Worm (Caenorhabditis elegans) whole organism, L3 larva: ENCODE results near the gene pbs-6.
A peak's percentile ranks its signal among the peaks of the same experiment; 100 is the strongest.

Source experiments
- R02D3.7 ChIP-seq: fragments of 150-350 bp; optimal IDR thresholded peaks from 2 replicates; lab custom pipeline; 2014; ENCODE audit warnings: missing biosample characterization, missing genetic modification characterization
- ZK546.5 ChIP-seq: sonication (generic microtip); optimal IDR thresholded peaks from 2 replicates; lab custom pipeline; 2017; ENCODE audit warnings: missing biosample characterization, missing genetic modification characterization
- aly-2 ChIP-seq: fragments of 150-350 bp; optimal IDR thresholded peaks from 2 replicates; lab custom pipeline; 2014; ENCODE audit warnings: missing biosample characterization, missing genetic modification characterization
- ama-1 ChIP-seq: fragments of 150-350 bp; optimal IDR thresholded peaks from 2 replicates; lab custom pipeline; 2018
- ceh-28 ChIP-seq: fragments of 150-350 bp; optimal IDR thresholded peaks from 2 replicates; lab custom pipeline; 2014; ENCODE audit warnings: missing biosample characterization, missing genetic modification reagents, missing genetic modification characterization
- ceh-82 ChIP-seq: fragments of 150-350 bp; optimal IDR thresholded peaks from 2 replicates; lab custom pipeline; 2014; ENCODE audit warnings: missing biosample characterization, missing genetic modification characterization
- ceh-9 ChIP-seq: sonication (generic microtip); optimal IDR thresholded peaks from 2 replicates; lab custom pipeline; 2018; ENCODE audit warnings: missing biosample characterization, missing genetic modification characterization
- daf-12 ChIP-seq: fragments of 150-350 bp; optimal IDR thresholded peaks from 2 replicates; lab custom pipeline; 2014; ENCODE audit warnings: missing biosample characterization, missing genetic modification reagents, missing genetic modification characterization
- egl-27 ChIP-seq: sonication (generic microtip); optimal IDR thresholded peaks from 4 replicates; lab custom pipeline; 2017; ENCODE audit warnings: missing biosample characterization, missing genetic modification reagents, missing genetic modification characterization
- egl-5 ChIP-seq: fragments of 150-350 bp; optimal IDR thresholded peaks from 2 replicates; lab custom pipeline; 2017; ENCODE audit warnings: missing biosample characterization, missing genetic modification reagents, missing genetic modification characterization, inconsistent platforms
- elt-1 ChIP-seq: fragments of 150-350 bp; optimal IDR thresholded peaks from 2 replicates; lab custom pipeline; 2014; ENCODE audit warnings: missing biosample characterization, missing genetic modification characterization
- elt-2 ChIP-seq: sonication (generic microtip); optimal IDR thresholded peaks from 2 replicates; lab custom pipeline; 2016; ENCODE audit warnings: missing genetic modification reagents, mild to moderate bottlenecking, missing genetic modification characterization, missing compliant biosample characterization
- elt-3 ChIP-seq, 3 experiments: fragments of 150-350 bp in 1 of 3; sonication (generic microtip) in 2 of 3; optimal IDR thresholded peaks; 2 replicates in 2 of 3; 4 replicates in 1 of 3; lab custom pipeline; 2014 to 2017; ENCODE audit warnings: missing biosample characterization in 3 of 3, missing genetic modification characterization in 3 of 3
- eor-1 ChIP-seq, 2 experiments: fragments of 150-350 bp; optimal IDR thresholded peaks; 2 replicates each; lab custom pipeline; 2014 to 2018; ENCODE audit warnings: missing biosample characterization in 2 of 2, missing genetic modification characterization in 2 of 2
- fkh-10 ChIP-seq: sonication (generic microtip); optimal IDR thresholded peaks from 2 replicates; lab custom pipeline; 2017; ENCODE audit warnings: missing biosample characterization, missing genetic modification reagents, missing genetic modification characterization
- fkh-2 ChIP-seq: fragments of 150-350 bp; optimal IDR thresholded peaks from 2 replicates; lab custom pipeline; 2014; ENCODE audit warnings: missing biosample characterization, missing genetic modification reagents, missing genetic modification characterization
- hmg-11 ChIP-seq: sonication (generic microtip); optimal IDR thresholded peaks from 2 replicates; lab custom pipeline; 2016; ENCODE audit warnings: missing genetic modification characterization, missing compliant biosample characterization
- jun-1 ChIP-seq: fragments of 150-350 bp; optimal IDR thresholded peaks from 2 replicates; lab custom pipeline; 2014; ENCODE audit warnings: missing biosample characterization, missing genetic modification reagents, missing genetic modification characterization
- lin-15B ChIP-seq: fragments of 150-350 bp; optimal IDR thresholded peaks from 2 replicates; lab custom pipeline; 2014; ENCODE audit warnings: missing biosample characterization, missing genetic modification characterization
- lin-39 ChIP-seq: fragments of 150-350 bp; optimal IDR thresholded peaks from 2 replicates; lab custom pipeline; 2018; ENCODE audit warnings: missing biosample characterization, missing genetic modification reagents, missing genetic modification characterization
- mdl-1 ChIP-seq: fragments of 150-350 bp; optimal IDR thresholded peaks from 2 replicates; lab custom pipeline; 2014; ENCODE audit warnings: missing biosample characterization, missing genetic modification characterization
- mml-1 ChIP-seq: fragments of 150-350 bp; sonication (generic microtip); optimal IDR thresholded peaks from 3 replicates; lab custom pipeline; 2014; ENCODE audit warnings: missing biosample characterization, missing genetic modification characterization
- nfya-1 ChIP-seq: sonication (generic microtip); optimal IDR thresholded peaks from 2 replicates; lab custom pipeline; 2017; ENCODE audit warnings: missing genetic modification characterization, mild to moderate bottlenecking, missing compliant biosample characterization, antibody characterized with exemption, moderate library complexity; ENCODE audit not compliant: insufficient read depth
- nhr-12 ChIP-seq: fragments of 150-350 bp; optimal IDR thresholded peaks from 2 replicates; lab custom pipeline; 2014; ENCODE audit warnings: missing biosample characterization, missing genetic modification characterization
- nhr-23 ChIP-seq: fragments of 150-350 bp; optimal IDR thresholded peaks from 2 replicates; lab custom pipeline; 2014; ENCODE audit warnings: missing biosample characterization, missing genetic modification reagents, missing genetic modification characterization
- nhr-237 ChIP-seq: fragments of 150-350 bp; optimal IDR thresholded peaks from 2 replicates; lab custom pipeline; 2014; ENCODE audit warnings: missing biosample characterization, missing genetic modification characterization
- nhr-25 ChIP-seq: sonication (generic microtip); optimal IDR thresholded peaks from 2 replicates; lab custom pipeline; 2017; ENCODE audit warnings: missing biosample characterization, missing genetic modification characterization
- nhr-28 ChIP-seq: fragments of 150-350 bp; optimal IDR thresholded peaks from 2 replicates; lab custom pipeline; 2014; ENCODE audit warnings: missing biosample characterization, missing genetic modification characterization
- nhr-67 ChIP-seq: fragments of 150-350 bp; optimal IDR thresholded peaks from 2 replicates; lab custom pipeline; 2014; ENCODE audit warnings: missing biosample characterization, missing genetic modification characterization
- nhr-77 ChIP-seq: fragments of 150-350 bp; optimal IDR thresholded peaks from 2 replicates; lab custom pipeline; 2014; ENCODE audit warnings: missing biosample characterization, missing genetic modification characterization
- pha-4 ChIP-seq: fragments of 150-350 bp; optimal IDR thresholded peaks from 2 replicates; lab custom pipeline; 2014; ENCODE audit warnings: missing biosample characterization, missing genetic modification reagents, missing genetic modification characterization
- pqm-1 ChIP-seq: fragments of 150-350 bp; optimal IDR thresholded peaks from 2 replicates; lab custom pipeline; 2017; ENCODE audit warnings: missing biosample characterization, missing genetic modification characterization, inconsistent platforms
- sea-2 ChIP-seq: fragments of 150-350 bp; sonication (generic microtip); optimal IDR thresholded peaks from 4 replicates; lab custom pipeline; 2014; ENCODE audit warnings: missing biosample characterization, missing genetic modification reagents, missing genetic modification characterization
- skn-1 ChIP-seq: fragments of 150-350 bp; optimal IDR thresholded peaks from 2 replicates; lab custom pipeline; 2014; ENCODE audit warnings: missing biosample characterization, missing genetic modification characterization
- tbx-2 ChIP-seq: sonication (generic microtip); optimal IDR thresholded peaks from 2 replicates; lab custom pipeline; 2016; ENCODE audit warnings: mild to moderate bottlenecking, missing genetic modification characterization, missing compliant biosample characterization
- unc-62 ChIP-seq: fragments of 150-350 bp; sonication (generic microtip); optimal IDR thresholded peaks from 4 replicates; lab custom pipeline; 2014; ENCODE audit warnings: missing biosample characterization, missing genetic modification reagents, missing genetic modification characterization
- ztf-11 ChIP-seq: fragments of 150-350 bp; optimal IDR thresholded peaks from 2 replicates; lab custom pipeline; 2014; ENCODE audit warnings: missing biosample characterization, missing genetic modification characterization
- ztf-4 ChIP-seq: fragments of 150-350 bp; optimal IDR thresholded peaks from 2 replicates; lab custom pipeline; 2014; ENCODE audit warnings: missing biosample characterization, missing genetic modification characterization

pbs-6 gene

DNA sequence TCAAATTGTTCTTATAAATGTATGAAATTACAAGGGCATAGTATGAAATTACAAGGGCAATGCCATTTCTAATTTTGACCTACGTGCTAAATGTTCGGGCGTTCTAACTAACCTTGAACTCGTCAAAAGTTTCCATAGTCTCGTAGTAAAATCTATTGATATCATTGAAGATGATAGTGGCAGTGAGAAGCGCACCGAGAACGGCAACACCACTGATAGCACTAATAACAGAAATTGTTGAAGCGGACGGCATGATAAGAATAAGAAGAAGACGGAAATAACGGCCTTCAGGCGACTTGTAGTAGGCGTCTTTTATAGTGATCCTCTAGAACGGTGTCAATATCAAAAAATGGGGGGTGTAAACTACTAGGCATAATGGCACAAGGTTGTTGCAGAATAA lies 19.5 kb upstream of the pbs-6 start, which contains the start of gene col-91:
Gene col-91 (minus strand): TSS at position 288 of the 400 bp plus-strand sequence.
- TF ChIP-seq tbx-2 (tag; lab: Kevin White, UChicago) (no peak), elt-3 (tag; optimal IDR thresholded peaks at IDR 0.05; lab: Kevin White, UChicago) (peak in 1 of 3 experiments; percentile 90), pqm-1 (no peak), nhr-25 (tag; lab: Kevin White, UChicago) (peak; percentile 78)
- TF ChIP-seq, all 47 proteins: peak for 2

DNA sequence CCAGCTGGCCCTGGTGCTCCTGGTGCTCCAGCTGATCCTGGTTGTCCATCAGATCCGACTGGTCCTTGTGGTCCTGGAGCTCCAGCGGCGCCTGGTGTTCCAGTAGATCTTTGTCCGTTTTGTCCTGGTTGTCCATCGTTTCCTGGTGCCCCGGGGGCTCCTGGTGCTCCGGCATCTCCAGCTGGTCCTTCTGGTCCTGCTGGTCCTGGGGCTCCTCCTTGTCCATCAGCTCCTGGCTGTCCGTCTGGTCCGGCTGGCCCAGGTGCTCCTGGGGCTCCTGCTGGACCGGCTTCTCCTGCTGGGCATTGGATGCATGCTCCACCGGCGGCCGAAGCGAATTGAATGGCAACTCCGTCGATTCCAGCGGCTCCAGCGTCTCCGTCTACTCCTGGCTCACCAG lies 18.7 kb upstream of the pbs-6 start:
- TF ChIP-seq nhr-67 (no peak), egl-5 (no peak), daf-12 (tag; lab: Kevin White, UChicago) (no peak), ZK546.5 (no peak), eor-1 (tag; optimal IDR thresholded peaks at IDR 0.05; lab: Kevin White, UChicago) (no peak), jun-1 (tag; lab: Kevin White, UChicago) (no peak), fkh-10 (GFP tag; lab: Kevin White, UChicago) (no peak), ama-1 (lab: Kevin White, UChicago) (no peak), ztf-4 (tag; lab: Kevin White, UChicago) (no peak), ceh-28 (tag; lab: Kevin White, UChicago) (no peak), ceh-82 (tag; lab: Kevin White, UChicago) (no peak), elt-1 (no peak), ceh-9 (no peak), elt-2 (tag; lab: Kevin White, UChicago) (no peak), nhr-237 (tag; lab: Kevin White, UChicago) (no peak), egl-27 (tag; lab: Kevin White, UChicago) (no peak), fkh-2 (tag; lab: Kevin White, UChicago) (no peak), sea-2 (no peak), nhr-12 (tag; lab: Kevin White, UChicago) (no peak)

DNA sequence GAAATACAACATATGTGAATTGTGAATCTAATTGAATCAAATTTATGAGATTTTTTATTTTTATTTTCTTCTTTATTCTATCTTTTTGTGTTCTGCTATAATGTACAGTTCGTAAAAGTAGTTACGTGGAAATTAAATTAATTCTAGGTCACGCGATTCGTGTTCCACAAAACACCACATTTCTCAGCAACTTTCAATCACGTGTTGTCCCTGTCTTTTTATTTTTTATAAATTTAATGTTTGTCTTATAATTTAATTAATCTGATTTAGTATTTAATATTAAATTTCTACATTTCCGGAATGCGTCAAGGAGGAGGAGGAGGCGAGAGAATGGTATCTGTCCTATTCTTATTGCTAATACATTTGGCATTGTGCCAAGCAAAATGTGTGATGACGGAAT lies 14.2 kb upstream of the pbs-6 start, which contains the start of gene ncr-2:
Gene ncr-2 (plus strand): TSS at position 301 of the 400 bp plus-strand sequence.
- TF ChIP-seq pha-4 (tag; lab: Kevin White, UChicago) (no peak), ceh-9 (no peak), ceh-28 (tag; lab: Kevin White, UChicago) (no peak), nhr-28 (tag; lab: Kevin White, UChicago) (no peak), mml-1 (tag; lab: Kevin White, UChicago) (no peak), sea-2 (no peak), unc-62 (no peak)
- TF ChIP-seq, all 47 proteins: peak for 0

DNA sequence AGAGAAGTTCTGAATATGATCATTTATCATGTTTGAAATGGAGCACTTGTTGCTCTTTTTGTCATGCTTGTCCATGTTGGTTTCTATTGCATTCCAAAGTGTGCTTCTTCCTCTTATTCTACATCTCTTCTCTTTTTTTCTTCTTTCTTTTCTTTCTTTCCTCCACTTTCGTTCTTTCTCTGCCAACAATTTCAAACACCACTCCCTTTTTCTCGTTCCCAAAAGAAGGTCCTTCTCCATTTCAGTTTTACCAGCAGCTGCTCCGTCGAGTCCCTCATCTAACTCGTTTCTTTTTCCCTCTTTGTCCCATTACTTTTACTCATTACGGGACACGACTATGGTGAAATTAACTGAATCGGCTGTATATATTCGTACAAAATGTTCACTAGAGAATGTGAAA lies 11.0 kb upstream of the pbs-6 start, which contains the start of gene F09G8.5:
Gene F09G8.5 (plus strand): TSS at position 38 of the 400 bp plus-strand sequence.
- TF ChIP-seq mml-1 (tag; lab: Kevin White, UChicago) (no peak), lin-39 (tag; lab: Kevin White, UChicago) (peak; percentile 53), nfya-1 (tag; lab: Kevin White, UChicago) (no peak), ztf-11 (no peak), hmg-11 (tag; lab: Kevin White, UChicago) (no peak), tbx-2 (tag; lab: Kevin White, UChicago) (no peak)

DNA sequence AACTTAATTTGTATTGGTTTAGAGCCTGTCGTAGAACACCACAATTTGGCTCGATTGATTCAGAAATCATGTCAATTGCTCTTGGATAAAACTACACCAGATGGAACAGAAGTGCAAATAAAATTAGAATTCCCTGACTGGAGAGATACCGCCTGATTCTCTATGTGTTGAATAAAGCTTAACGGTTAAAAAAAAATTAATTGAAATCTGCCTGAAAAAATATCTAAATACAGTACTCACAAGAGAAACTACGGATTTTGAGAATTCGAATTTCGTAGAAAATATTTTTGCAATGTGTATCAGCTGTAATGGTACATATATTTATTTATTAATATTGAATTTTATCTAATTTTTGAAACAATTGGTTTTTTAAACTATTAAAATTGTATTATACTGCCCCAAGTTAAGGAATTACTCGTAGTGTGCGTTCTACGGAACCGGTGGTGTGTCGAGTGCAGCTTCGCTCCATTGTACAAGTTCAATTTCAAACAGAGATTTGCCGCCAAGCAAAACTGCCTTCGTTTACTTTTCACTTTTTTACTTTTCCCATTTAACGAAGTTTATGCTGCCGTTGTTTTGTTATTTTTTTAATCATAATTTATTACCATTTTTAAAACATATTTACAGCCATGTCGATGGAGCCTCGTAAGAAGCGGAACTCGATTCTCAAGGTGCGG lies 6.3 kb upstream of the pbs-6 start, which contains the start of gene knl-1:
Gene knl-1 (plus strand): TSS at position 626 of the 677 bp plus-strand sequence.
- no peak for TF ChIP-seq daf-12 (tag; lab: Kevin White, UChicago)
- TF ChIP-seq nhr-25 (tag; lab: Kevin White, UChicago), result peak; percentile 28
- TF ChIP-seq nhr-12 (tag; lab: Kevin White, UChicago), result no peak
- TF ChIP-seq hmg-11 (tag; lab: Kevin White, UChicago), result no peak
- no peak for TF ChIP-seq ceh-82 (tag; lab: Kevin White, UChicago)
- no peak for TF ChIP-seq mml-1 (tag; lab: Kevin White, UChicago)
- TF ChIP-seq nhr-237 (tag; lab: Kevin White, UChicago), result no peak
- peak; percentile 51 for TF ChIP-seq nhr-23 (tag; lab: Kevin White, UChicago)
- no peak for TF ChIP-seq fkh-2 (tag; lab: Kevin White, UChicago)
- no peak for TF ChIP-seq mdl-1
- no peak for TF ChIP-seq nhr-77
- no peak for TF ChIP-seq ZK546.5
- TF ChIP-seq ztf-11, result no peak
- TF ChIP-seq sea-2, result no peak
- peak; percentile 9 for TF ChIP-seq R02D3.7 (tag; lab: Kevin White, UChicago)
- no peak for TF ChIP-seq fkh-10 (GFP tag; lab: Kevin White, UChicago)
- peak; percentile 28 for TF ChIP-seq elt-2 (tag; lab: Kevin White, UChicago)
- peak; percentile 5 for TF ChIP-seq pqm-1
- TF ChIP-seq lin-39 (tag; lab: Kevin White, UChicago), result peak; percentile 44
- TF ChIP-seq elt-3 (tag; optimal IDR thresholded peaks at IDR 0.05; lab: Kevin White, UChicago), result no peak
- TF ChIP-seq jun-1 (tag; lab: Kevin White, UChicago), result peak; percentile 6
- no peak for TF ChIP-seq egl-27 (tag; lab: Kevin White, UChicago)
- no peak for TF ChIP-seq nhr-28 (tag; lab: Kevin White, UChicago)
- peak; percentile 69 for TF ChIP-seq lin-15B (tag; lab: Kevin White, UChicago)
- no peak for TF ChIP-seq tbx-2 (tag; lab: Kevin White, UChicago)
- TF ChIP-seq aly-2, result no peak
- no peak for TF ChIP-seq elt-1
- no peak for TF ChIP-seq ceh-9
- TF ChIP-seq unc-62, result no peak
- TF ChIP-seq skn-1 (tag; lab: Kevin White, UChicago), result no peak
- peak; percentile 94 for TF ChIP-seq pha-4 (tag; lab: Kevin White, UChicago)
- TF ChIP-seq nfya-1 (tag; lab: Kevin White, UChicago), result peak; percentile 52
